Worm (Caenorhabditis elegans) whole organism, L3 larva: ENCODE measurements around the gene aagr-4.

ENCODE experiments used
- R02D3.7 ChIP-seq: fragments of 150-350 bp; optimal IDR thresholded peaks from 2 replicates; lab custom pipeline; 2014; ENCODE audit warnings: missing biosample characterization, missing genetic modification characterization
- ZK546.5 ChIP-seq: sonication (generic microtip); optimal IDR thresholded peaks from 2 replicates; lab custom pipeline; 2017; ENCODE audit warnings: missing biosample characterization, missing genetic modification characterization
- aly-2 ChIP-seq: fragments of 150-350 bp; optimal IDR thresholded peaks from 2 replicates; lab custom pipeline; 2014; ENCODE audit warnings: missing biosample characterization, missing genetic modification characterization
- ama-1 ChIP-seq: fragments of 150-350 bp; optimal IDR thresholded peaks from 2 replicates; lab custom pipeline; 2018
- ceh-16 ChIP-seq: sonication (generic microtip); optimal IDR thresholded peaks from 2 replicates; lab custom pipeline; 2017; ENCODE audit warnings: missing biosample characterization, missing genetic modification characterization
- ceh-28 ChIP-seq: fragments of 150-350 bp; optimal IDR thresholded peaks from 2 replicates; lab custom pipeline; 2014; ENCODE audit warnings: missing biosample characterization, missing genetic modification reagents, missing genetic modification characterization
- ceh-82 ChIP-seq: fragments of 150-350 bp; optimal IDR thresholded peaks from 2 replicates; lab custom pipeline; 2014; ENCODE audit warnings: missing biosample characterization, missing genetic modification characterization
- ceh-9 ChIP-seq: sonication (generic microtip); optimal IDR thresholded peaks from 2 replicates; lab custom pipeline; 2018; ENCODE audit warnings: missing biosample characterization, missing genetic modification characterization
- daf-12 ChIP-seq: fragments of 150-350 bp; optimal IDR thresholded peaks from 2 replicates; lab custom pipeline; 2014; ENCODE audit warnings: missing biosample characterization, missing genetic modification reagents, missing genetic modification characterization
- egl-27 ChIP-seq: sonication (generic microtip); optimal IDR thresholded peaks from 4 replicates; lab custom pipeline; 2017; ENCODE audit warnings: missing biosample characterization, missing genetic modification reagents, missing genetic modification characterization
- egl-5 ChIP-seq: fragments of 150-350 bp; optimal IDR thresholded peaks from 2 replicates; lab custom pipeline; 2017; ENCODE audit warnings: missing biosample characterization, missing genetic modification reagents, missing genetic modification characterization, inconsistent platforms
- elt-1 ChIP-seq: fragments of 150-350 bp; optimal IDR thresholded peaks from 2 replicates; lab custom pipeline; 2014; ENCODE audit warnings: missing biosample characterization, missing genetic modification characterization
- elt-2 ChIP-seq: sonication (generic microtip); optimal IDR thresholded peaks from 2 replicates; lab custom pipeline; 2016; ENCODE audit warnings: missing genetic modification reagents, mild to moderate bottlenecking, missing genetic modification characterization, missing compliant biosample characterization
- elt-3 ChIP-seq, 3 experiments: fragments of 150-350 bp in 1 of 3; sonication (generic microtip) in 2 of 3; optimal IDR thresholded peaks; 2 replicates in 2 of 3; 4 replicates in 1 of 3; lab custom pipeline; 2014 to 2017; ENCODE audit warnings: missing biosample characterization in 3 of 3, missing genetic modification characterization in 3 of 3
- eor-1 ChIP-seq, 2 experiments: fragments of 150-350 bp; optimal IDR thresholded peaks; 2 replicates each; lab custom pipeline; 2014 to 2018; ENCODE audit warnings: missing biosample characterization in 2 of 2, missing genetic modification characterization in 2 of 2
- fkh-10 ChIP-seq: sonication (generic microtip); optimal IDR thresholded peaks from 2 replicates; lab custom pipeline; 2017; ENCODE audit warnings: missing biosample characterization, missing genetic modification reagents, missing genetic modification characterization
- fkh-2 ChIP-seq: fragments of 150-350 bp; optimal IDR thresholded peaks from 2 replicates; lab custom pipeline; 2014; ENCODE audit warnings: missing biosample characterization, missing genetic modification reagents, missing genetic modification characterization
- hmg-11 ChIP-seq: sonication (generic microtip); optimal IDR thresholded peaks from 2 replicates; lab custom pipeline; 2016; ENCODE audit warnings: missing genetic modification characterization, missing compliant biosample characterization
- jun-1 ChIP-seq: fragments of 150-350 bp; optimal IDR thresholded peaks from 2 replicates; lab custom pipeline; 2014; ENCODE audit warnings: missing biosample characterization, missing genetic modification reagents, missing genetic modification characterization
- lin-15B ChIP-seq: fragments of 150-350 bp; optimal IDR thresholded peaks from 2 replicates; lab custom pipeline; 2014; ENCODE audit warnings: missing biosample characterization, missing genetic modification characterization
- mdl-1 ChIP-seq: fragments of 150-350 bp; optimal IDR thresholded peaks from 2 replicates; lab custom pipeline; 2014; ENCODE audit warnings: missing biosample characterization, missing genetic modification characterization
- mml-1 ChIP-seq: fragments of 150-350 bp; sonication (generic microtip); optimal IDR thresholded peaks from 3 replicates; lab custom pipeline; 2014; ENCODE audit warnings: missing biosample characterization, missing genetic modification characterization
- nhr-11 ChIP-seq: fragments of 150-350 bp; optimal IDR thresholded peaks from 2 replicates; lab custom pipeline; 2014; ENCODE audit warnings: missing biosample characterization, missing genetic modification characterization
- nhr-12 ChIP-seq: fragments of 150-350 bp; optimal IDR thresholded peaks from 2 replicates; lab custom pipeline; 2014; ENCODE audit warnings: missing biosample characterization, missing genetic modification characterization
- nhr-237 ChIP-seq: fragments of 150-350 bp; optimal IDR thresholded peaks from 2 replicates; lab custom pipeline; 2014; ENCODE audit warnings: missing biosample characterization, missing genetic modification characterization
- nhr-25 ChIP-seq: sonication (generic microtip); optimal IDR thresholded peaks from 2 replicates; lab custom pipeline; 2017; ENCODE audit warnings: missing biosample characterization, missing genetic modification characterization
- nhr-28 ChIP-seq: fragments of 150-350 bp; optimal IDR thresholded peaks from 2 replicates; lab custom pipeline; 2014; ENCODE audit warnings: missing biosample characterization, missing genetic modification characterization
- nhr-67 ChIP-seq: fragments of 150-350 bp; optimal IDR thresholded peaks from 2 replicates; lab custom pipeline; 2014; ENCODE audit warnings: missing biosample characterization, missing genetic modification characterization
- nhr-76 ChIP-seq: fragments of 150-350 bp; sonication (generic microtip); optimal IDR thresholded peaks from 5 replicates; lab custom pipeline; 2014; ENCODE audit warnings: missing biosample characterization, missing genetic modification characterization
- nhr-77 ChIP-seq: fragments of 150-350 bp; optimal IDR thresholded peaks from 2 replicates; lab custom pipeline; 2014; ENCODE audit warnings: missing biosample characterization, missing genetic modification characterization
- pqm-1 ChIP-seq: fragments of 150-350 bp; optimal IDR thresholded peaks from 2 replicates; lab custom pipeline; 2017; ENCODE audit warnings: missing biosample characterization, missing genetic modification characterization, inconsistent platforms
- skn-1 ChIP-seq: fragments of 150-350 bp; optimal IDR thresholded peaks from 2 replicates; lab custom pipeline; 2014; ENCODE audit warnings: missing biosample characterization, missing genetic modification characterization
- snpc-4 ChIP-seq: fragments of 150-350 bp; optimal IDR thresholded peaks from 2 replicates; lab custom pipeline; 2014; ENCODE audit warnings: missing biosample characterization, missing genetic modification characterization
- tbx-2 ChIP-seq: sonication (generic microtip); optimal IDR thresholded peaks from 2 replicates; lab custom pipeline; 2016; ENCODE audit warnings: mild to moderate bottlenecking, missing genetic modification characterization, missing compliant biosample characterization
- unc-39 ChIP-seq: sonication (generic microtip); optimal IDR thresholded peaks from 4 replicates; lab custom pipeline; 2017; ENCODE audit warnings: missing biosample characterization, missing genetic modification characterization
- zag-1 ChIP-seq: fragments of 150-350 bp; optimal IDR thresholded peaks from 2 replicates; lab custom pipeline; 2014; ENCODE audit warnings: missing biosample characterization, missing genetic modification characterization
- ztf-4 ChIP-seq: fragments of 150-350 bp; optimal IDR thresholded peaks from 2 replicates; lab custom pipeline; 2014; ENCODE audit warnings: missing biosample characterization, missing genetic modification characterization

The aagr-4 gene

ce11 chrX:449820-450219, 10.6 kb upstream of the aagr-4 start, which contains the start of gene F52D1.2:
Gene F52D1.2 (minus strand): TSS chrX:450212.
- TF ChIP-seq nhr-76 (no peak), pqm-1 (tag; lab: Kevin White, UChicago) (peak; percentile 41), fkh-2 (tag; lab: Kevin White, UChicago) (no peak), mdl-1 (no peak), mml-1 (tag; lab: Kevin White, UChicago) (no peak), elt-3 (tag; optimal IDR thresholded peaks at IDR 0.05; lab: Kevin White, UChicago) (no peak), nhr-11 (tag; lab: Kevin White, UChicago) (no peak), lin-15B (no peak), ceh-9 (no peak), elt-2 (tag; lab: Kevin White, UChicago) (peak; percentile 57)

- TF ChIP-seq nhr-25 (tag; lab: Kevin White, UChicago): peak; percentile 55
- no peak for TF ChIP-seq nhr-67 (tag; lab: Kevin White, UChicago)
These were observed 3.2 kb upstream of the aagr-4 start, which contains the start of gene abu-12 for ce11 chrX:457139-457802. Gene abu-12 (minus strand): TSS chrX:457610.

ce11 chrX:459316-459715, 1.1 kb upstream of the aagr-4 start:
- no peak for TF ChIP-seq nhr-67 (tag; lab: Kevin White, UChicago)
- TF ChIP-seq elt-1 (tag; lab: Kevin White, UChicago): peak; percentile 86

- TF ChIP-seq ZK546.5 (tag; lab: Kevin White, UChicago): no peak
- no peak for TF ChIP-seq ceh-28 (tag; lab: Kevin White, UChicago)
- TF ChIP-seq aly-2: no peak
- no peak for TF ChIP-seq unc-39 (tag; lab: Kevin White, UChicago)
- TF ChIP-seq ceh-16: no peak
- no peak for TF ChIP-seq egl-27
- no peak for TF ChIP-seq R02D3.7 (tag; lab: Kevin White, UChicago)
- no peak for TF ChIP-seq pqm-1 (tag; lab: Kevin White, UChicago)
- TF ChIP-seq eor-1 (tag; optimal IDR thresholded peaks at IDR 0.05; lab: Kevin White, UChicago): no peak
- TF ChIP-seq ama-1 (lab: Kevin White, UChicago): no peak
- no peak for TF ChIP-seq nhr-76
- TF ChIP-seq elt-3 (tag; optimal IDR thresholded peaks at IDR 0.05; lab: Kevin White, UChicago): no peak
- TF ChIP-seq mml-1 (tag; lab: Kevin White, UChicago): no peak
- TF ChIP-seq nhr-237: no peak
- TF ChIP-seq egl-5: no peak
- TF ChIP-seq ztf-4: no peak
- TF ChIP-seq fkh-10: no peak
These were observed 1.2 kb downstream of the aagr-4 start for ce11 chrX:461623-462022.

ce11 chrX:467338-467823, 6.9 kb downstream of the aagr-4 start:
- TF ChIP-seq jun-1 (tag; lab: Kevin White, UChicago): no peak
- TF ChIP-seq ceh-82 (tag; lab: Kevin White, UChicago): no peak
- TF ChIP-seq skn-1 (tag; lab: Kevin White, UChicago): no peak
- no peak for TF ChIP-seq snpc-4 (tag; lab: Kevin White, UChicago)
- TF ChIP-seq mml-1 (tag; lab: Kevin White, UChicago): no peak
- TF ChIP-seq nhr-11 (tag; lab: Kevin White, UChicago): no peak
- no peak for TF ChIP-seq eor-1 (tag; optimal IDR thresholded peaks at IDR 0.05; lab: Kevin White, UChicago)
- no peak for TF ChIP-seq fkh-2 (tag; lab: Kevin White, UChicago)
- TF ChIP-seq R02D3.7 (tag; lab: Kevin White, UChicago): no peak
- no peak for TF ChIP-seq nhr-77
- TF ChIP-seq ceh-28 (tag; lab: Kevin White, UChicago): no peak
- TF ChIP-seq elt-1 (tag; lab: Kevin White, UChicago): no peak
- TF ChIP-seq egl-5: no peak
- TF ChIP-seq unc-39 (tag; lab: Kevin White, UChicago): no peak
- TF ChIP-seq tbx-2 (tag; lab: Kevin White, UChicago): no peak
- no peak for TF ChIP-seq nhr-12 (tag; lab: Kevin White, UChicago)

ce11 chrX:476261-476660, 15.8 kb downstream of the aagr-4 start, which contains the start of gene F38G1.3:
Gene F38G1.3 (plus strand): TSS chrX:476561.
- TF ChIP-seq ceh-28 (tag; lab: Kevin White, UChicago) (no peak), snpc-4 (tag; lab: Kevin White, UChicago) (no peak), jun-1 (tag; lab: Kevin White, UChicago) (no peak), nhr-28 (tag; lab: Kevin White, UChicago) (no peak), hmg-11 (tag; lab: Kevin White, UChicago) (no peak), ZK546.5 (tag; lab: Kevin White, UChicago) (no peak), elt-2 (tag; lab: Kevin White, UChicago) (no peak), daf-12 (no peak), zag-1 (tag; lab: Kevin White, UChicago) (no peak)
- TF ChIP-seq, all 47 proteins: peak for 0
